Worm (Caenorhabditis elegans) whole organism, L2 larva: ENCODE measurements around the gene ensh-1.

ENCODE experiments used
- C34F6.9 ChIP-seq: fragments of 150-350 bp; optimal IDR thresholded peaks from 2 replicates; lab custom pipeline; 2014; ENCODE audit warnings: missing biosample characterization, missing genetic modification characterization
- F13H6.1 ChIP-seq: sonication (generic microtip); optimal IDR thresholded peaks from 2 replicates; lab custom pipeline; 2016; ENCODE audit warnings: missing genetic modification characterization, missing compliant biosample characterization
- R02D3.7 ChIP-seq: fragments of 150-350 bp; optimal IDR thresholded peaks from 2 replicates; lab custom pipeline; 2014; ENCODE audit warnings: missing biosample characterization, missing genetic modification characterization
- Y55F3AM.14 ChIP-seq: fragments of 200-800 bp; sonication (Bioruptor generic); optimal IDR thresholded peaks from 2 replicates; lab custom pipeline; 2018; ENCODE audit warnings: mild to moderate bottlenecking, missing genetic modification characterization, missing compliant biosample characterization
- ZK546.5 ChIP-seq: sonication (generic microtip); optimal IDR thresholded peaks from 2 replicates; lab custom pipeline; 2017; ENCODE audit warnings: missing biosample characterization, missing genetic modification characterization
- alr-1 ChIP-seq: fragments of 150-350 bp; optimal IDR thresholded peaks from 2 replicates; lab custom pipeline; 2014; ENCODE audit warnings: missing biosample characterization, missing genetic modification characterization
- aly-2 ChIP-seq: fragments of 150-350 bp; optimal IDR thresholded peaks from 2 replicates; lab custom pipeline; 2014; ENCODE audit warnings: missing biosample characterization, missing genetic modification characterization
- blmp-1 ChIP-seq: sonication (generic microtip); optimal IDR thresholded peaks from 2 replicates; lab custom pipeline; 2017; ENCODE audit warnings: missing genetic modification characterization, mild to moderate bottlenecking, missing compliant biosample characterization, antibody characterized with exemption, moderate library complexity; ENCODE audit not compliant: insufficient read depth
- ceh-16 ChIP-seq: fragments of 150-350 bp; optimal IDR thresholded peaks from 2 replicates; lab custom pipeline; 2014; ENCODE audit warnings: missing biosample characterization, missing genetic modification characterization
- crh-2 ChIP-seq: sonication (generic microtip); optimal IDR thresholded peaks from 2 replicates; lab custom pipeline; 2017; ENCODE audit warnings: missing biosample characterization, missing genetic modification characterization
- dmd-4 ChIP-seq: sonication (generic microtip); optimal IDR thresholded peaks from 2 replicates; lab custom pipeline; 2017; ENCODE audit warnings: missing biosample characterization, missing genetic modification characterization
- elt-1 ChIP-seq: fragments of 150-350 bp; optimal IDR thresholded peaks from 2 replicates; lab custom pipeline; 2014; ENCODE audit warnings: missing biosample characterization, missing genetic modification characterization
- elt-3 ChIP-seq: sonication (generic microtip); optimal IDR thresholded peaks from 2 replicates; lab custom pipeline; 2017; ENCODE audit warnings: missing biosample characterization, missing genetic modification characterization
- lin-11 ChIP-seq: fragments of 150-350 bp; sonication (generic microtip); optimal IDR thresholded peaks from 2 replicates; lab custom pipeline; 2014; ENCODE audit warnings: missing biosample characterization, missing genetic modification characterization, inconsistent platforms, mixed read lengths
- lin-13 ChIP-seq: fragments of 150-350 bp; optimal IDR thresholded peaks from 2 replicates; lab custom pipeline; 2014; ENCODE audit warnings: missing biosample characterization, missing genetic modification reagents, missing genetic modification characterization
- lin-39 ChIP-seq: fragments of 150-350 bp; optimal IDR thresholded peaks from 2 replicates; lab custom pipeline; 2014; ENCODE audit warnings: missing biosample characterization, missing genetic modification reagents, missing genetic modification characterization
- mbf-1 ChIP-seq: sonication (generic microtip); optimal IDR thresholded peaks from 2 replicates; lab custom pipeline; 2017; ENCODE audit warnings: missing biosample characterization, missing genetic modification characterization
- nhr-10 ChIP-seq: sonication (generic microtip); optimal IDR thresholded peaks from 2 replicates; lab custom pipeline; 2017; ENCODE audit warnings: missing biosample characterization, missing genetic modification characterization
- nhr-11 ChIP-seq: fragments of 150-350 bp; optimal IDR thresholded peaks from 2 replicates; lab custom pipeline; 2014; ENCODE audit warnings: missing biosample characterization, missing genetic modification characterization
- nhr-12 ChIP-seq: fragments of 150-350 bp; optimal IDR thresholded peaks from 2 replicates; lab custom pipeline; 2014; ENCODE audit warnings: missing biosample characterization, missing genetic modification characterization
- nhr-23 ChIP-seq: fragments of 150-350 bp; optimal IDR thresholded peaks from 2 replicates; lab custom pipeline; 2014; ENCODE audit warnings: missing biosample characterization, missing genetic modification reagents, missing genetic modification characterization
- nhr-237 ChIP-seq: fragments of 150-350 bp; optimal IDR thresholded peaks from 2 replicates; lab custom pipeline; 2014; ENCODE audit warnings: missing biosample characterization, missing genetic modification characterization
- nhr-6 ChIP-seq: fragments of 150-350 bp; optimal IDR thresholded peaks from 2 replicates; lab custom pipeline; 2014; ENCODE audit warnings: missing biosample characterization, missing genetic modification characterization
- nhr-77 ChIP-seq: fragments of 150-350 bp; optimal IDR thresholded peaks from 2 replicates; lab custom pipeline; 2014; ENCODE audit warnings: missing biosample characterization, missing genetic modification characterization
- sem-4 ChIP-seq: fragments of 150-350 bp; optimal IDR thresholded peaks from 2 replicates; lab custom pipeline; 2014; ENCODE audit warnings: missing biosample characterization, missing genetic modification reagents, missing genetic modification characterization
- skn-1 ChIP-seq: sonication (generic microtip); optimal IDR thresholded peaks from 2 replicates; lab custom pipeline; 2017; ENCODE audit warnings: missing biosample characterization, missing genetic modification characterization
- sma-3 ChIP-seq: sonication (generic microtip); optimal IDR thresholded peaks from 2 replicates; lab custom pipeline; 2016; ENCODE audit warnings: missing genetic modification reagents, missing genetic modification characterization, missing compliant biosample characterization
- sma-9 ChIP-seq, 2 experiments: fragments of 150-350 bp in 1 of 2; sonication (generic microtip) in 1 of 2; optimal IDR thresholded peaks; 2 replicates each; lab custom pipeline; 2014 to 2016; ENCODE audit warnings: missing genetic modification characterization in 2 of 2, mild to moderate bottlenecking in 1 of 2, missing biosample characterization in 1 of 2, missing compliant biosample characterization in 1 of 2, missing genetic modification reagents in 1 of 2, moderate library complexity in 1 of 2
- snpc-4 ChIP-seq: fragments of 150-350 bp; optimal IDR thresholded peaks from 2 replicates; lab custom pipeline; 2014; ENCODE audit warnings: missing biosample characterization, missing genetic modification characterization
- unc-55 ChIP-seq: fragments of 150-350 bp; sonication (generic microtip); optimal IDR thresholded peaks from 3 replicates; lab custom pipeline; 2014; ENCODE audit warnings: missing biosample characterization, missing genetic modification reagents, missing genetic modification characterization
- unc-62 ChIP-seq: fragments of 150-350 bp; optimal IDR thresholded peaks from 2 replicates; lab custom pipeline; 2014; ENCODE audit warnings: missing biosample characterization, missing genetic modification reagents, missing genetic modification characterization
- ztf-1 ChIP-seq: fragments of 200-800 bp; sonication (Bioruptor generic); conservative IDR thresholded peaks from 2 replicates; pipeline ENCODE4 v1.3.6; 2022; ENCODE audit warnings: missing genetic modification characterization, missing compliant biosample characterization
- ztf-11 ChIP-seq: sonication (generic microtip); optimal IDR thresholded peaks from 2 replicates; lab custom pipeline; 2017; ENCODE audit warnings: missing biosample characterization, missing genetic modification characterization
- ztf-4 ChIP-seq: fragments of 150-350 bp; optimal IDR thresholded peaks from 2 replicates; lab custom pipeline; 2014; ENCODE audit warnings: missing biosample characterization, missing genetic modification characterization

Gene ensh-1

ce11 chrX:8869112-8869675, 36.0 kb upstream of the ensh-1 start, which contains the start of the genes ubc-22 and ubc-21 (continued):
- no peak for TF ChIP-seq elt-3
- no peak for TF ChIP-seq ztf-11
- no peak for TF ChIP-seq sma-3 (GFP tag; lab: Kevin White, UChicago)
- TF ChIP-seq, all 48 proteins: peak for 5

ce11 chrX:8874748-8875147, 30.4 kb upstream of the ensh-1 start, which contains the start of gene C06E2.1:
C06E2.1 (minus strand) TSS chrX:8874848.
- no peak for TF ChIP-seq R02D3.7
- TF ChIP-seq lin-39: no peak
- TF ChIP-seq skn-1 (tag; lab: Kevin White, UChicago): no peak
- TF ChIP-seq aly-2 (tag; lab: Kevin White, UChicago): no peak
- no peak for TF ChIP-seq snpc-4 (tag; lab: Kevin White, UChicago)
- TF ChIP-seq elt-1: no peak
- TF ChIP-seq ztf-1 (GFP tag; lab: Robert Waterston, UW): no peak
- no peak for TF ChIP-seq nhr-10 (tag; lab: Kevin White, UChicago)
- TF ChIP-seq nhr-77 (tag; lab: Kevin White, UChicago): no peak
- TF ChIP-seq sem-4: no peak
- no peak for TF ChIP-seq ZK546.5 (tag; lab: Kevin White, UChicago)
- no peak for TF ChIP-seq nhr-12 (tag; lab: Kevin White, UChicago)

- TF ChIP-seq elt-1 (peak; percentile 50), blmp-1 (tag; lab: Kevin White, UChicago) (peak; percentile 7), dmd-4 (no peak)
Observed at ce11 chrX:8875867-8876266, 29.3 kb upstream of the ensh-1 start.

ce11 chrX:8877162-8877561, 28.0 kb upstream of the ensh-1 start:
- TF ChIP-seq sma-9 (GFP tag; optimal IDR thresholded peaks at IDR 0.05; lab: Kevin White, UChicago) (peak; percentile 2), sma-9 (tag; optimal IDR thresholded peaks at IDR 0.05; lab: Kevin White, UChicago) (no peak), crh-2 (peak; percentile 13), ztf-1 (GFP tag; lab: Robert Waterston, UW) (no peak), ZK546.5 (tag; lab: Kevin White, UChicago) (no peak), mbf-1 (no peak), ztf-11 (no peak), lin-11 (tag; lab: Kevin White, UChicago) (no peak), nhr-23 (tag; lab: Kevin White, UChicago) (no peak), alr-1 (tag; lab: Kevin White, UChicago) (no peak), nhr-10 (tag; lab: Kevin White, UChicago) (no peak), skn-1 (tag; lab: Kevin White, UChicago) (no peak), sma-3 (GFP tag; lab: Kevin White, UChicago) (peak; percentile 16), ceh-16 (tag; lab: Kevin White, UChicago) (peak; percentile 3), blmp-1 (tag; lab: Kevin White, UChicago) (no peak), elt-1 (no peak), nhr-12 (tag; lab: Kevin White, UChicago) (no peak), unc-55 (GFP tag; lab: Kevin White, UChicago) (no peak), F13H6.1 (tag; lab: Kevin White, UChicago) (no peak), unc-62 (GFP tag; lab: Kevin White, UChicago) (no peak), ztf-4 (tag; lab: Kevin White, UChicago) (no peak), Y55F3AM.14 (GFP tag; lab: Kevin White, UChicago) (no peak), nhr-6 (tag; lab: Kevin White, UChicago) (no peak)
- TF ChIP-seq, all 48 proteins: peak for 4

- TF ChIP-seq nhr-11 (tag; lab: Kevin White, UChicago) (no peak), lin-11 (tag; lab: Kevin White, UChicago) (no peak), sem-4 (no peak), alr-1 (tag; lab: Kevin White, UChicago) (no peak), nhr-12 (tag; lab: Kevin White, UChicago) (no peak), nhr-237 (tag; lab: Kevin White, UChicago) (no peak), R02D3.7 (no peak), ZK546.5 (tag; lab: Kevin White, UChicago) (no peak), C34F6.9 (tag; lab: Kevin White, UChicago) (no peak), snpc-4 (tag; lab: Kevin White, UChicago) (no peak), unc-55 (GFP tag; lab: Kevin White, UChicago) (no peak), aly-2 (tag; lab: Kevin White, UChicago) (no peak), ztf-11 (no peak), dmd-4 (no peak), lin-13 (GFP tag; lab: Kevin White, UChicago) (no peak)
Observed at ce11 chrX:8878709-8879108, 26.5 kb upstream of the ensh-1 start.
